Fruit fly (Drosophila melanogaster) whole organism, embryonic: ENCODE results near the gene CG43796.
A peak's percentile ranks its signal among the peaks of the same experiment; 100 is the strongest.

ENCODE experiments used
- Adf1 ChIP-seq: fragments of 200-800 bp; sonication (Bioruptor generic); IDR thresholded peaks from 2 replicates; pipeline ENCODE4 v1.3.6; 2022; ENCODE audit warnings: missing biosample characterization, missing genetic modification characterization
- B-H2 ChIP-seq: fragments of 200-800 bp; sonication (Bioruptor generic); optimal IDR thresholded peaks from 2 replicates; lab custom pipeline; 2018; ENCODE audit warnings: missing biosample characterization, mild to moderate bottlenecking, missing genetic modification characterization
- Bgb ChIP-seq: fragments of 200-800 bp; sonication (Bioruptor generic); IDR thresholded peaks from 2 replicates; pipeline ENCODE4 v1.3.6; 2022; ENCODE audit warnings: missing biosample characterization, missing genetic modification characterization; ENCODE audit not compliant: partially characterized antibody
- C15 ChIP-seq: fragments of 200-800 bp; sonication (Bioruptor generic); IDR thresholded peaks from 3 replicates; pipeline ENCODE4 v1.3.6; 2022; ENCODE audit warnings: missing biosample characterization, missing genetic modification characterization
- CG10431 ChIP-seq: fragments of 200-800 bp; sonication (Bioruptor generic); optimal IDR thresholded peaks from 3 replicates; lab custom pipeline; 2018; ENCODE audit warnings: missing biosample characterization, mild to moderate bottlenecking, missing genetic modification characterization
- CG11247 ChIP-seq: fragments of 200-800 bp; sonication (Bioruptor generic); IDR thresholded peaks from 2 replicates; pipeline ENCODE4 v1.3.6; 2022; ENCODE audit warnings: missing biosample characterization, missing genetic modification characterization
- CG11456 ChIP-seq: fragments of 200-800 bp; sonication (Bioruptor generic); IDR thresholded peaks from 3 replicates; pipeline ENCODE4 v1.3.6; 2022; ENCODE audit warnings: missing biosample characterization, missing genetic modification characterization
- CG12236 ChIP-seq: fragments of 200-800 bp; sonication (Bioruptor generic); optimal IDR thresholded peaks from 2 replicates; lab custom pipeline; 2016; ENCODE audit warnings: missing biosample characterization, missing genetic modification characterization
- CG12299 ChIP-seq: fragments of 200-800 bp; sonication (Bioruptor generic); optimal IDR thresholded peaks from 2 replicates; lab custom pipeline; 2018; ENCODE audit warnings: missing biosample characterization, mild to moderate bottlenecking, missing genetic modification characterization
- CG12391 ChIP-seq: fragments of 200-800 bp; sonication (Bioruptor generic); optimal IDR thresholded peaks from 3 replicates; lab custom pipeline; 2018; ENCODE audit warnings: missing biosample characterization, mild to moderate bottlenecking, missing genetic modification characterization, moderate library complexity
- CG13775 ChIP-seq: fragments of 200-800 bp; sonication (Bioruptor generic); optimal IDR thresholded peaks from 3 replicates; lab custom pipeline; 2017; ENCODE audit warnings: missing biosample characterization, mild to moderate bottlenecking, missing genetic modification characterization
- CG16779 ChIP-seq: fragments of 200-800 bp; sonication (Bioruptor generic); IDR thresholded peaks from 2 replicates; pipeline ENCODE4 v1.3.6; 2022; ENCODE audit warnings: missing biosample characterization, missing genetic modification characterization
- CG17361 ChIP-seq: fragments of 200-800 bp; sonication (Bioruptor generic); IDR thresholded peaks from 3 replicates; pipeline ENCODE4 v1.3.6; 2022; ENCODE audit warnings: missing biosample characterization, missing genetic modification characterization
- CG2712 ChIP-seq: fragments of 200-800 bp; optimal IDR thresholded peaks from 3 replicates; lab custom pipeline; 2019; ENCODE audit warnings: missing biosample characterization, mild to moderate bottlenecking, missing genetic modification characterization, moderate library complexity
- CG34376 ChIP-seq: fragments of 200-800 bp; sonication (Bioruptor generic); optimal IDR thresholded peaks from 2 replicates; lab custom pipeline; 2018; ENCODE audit warnings: missing biosample characterization, mild to moderate bottlenecking, missing genetic modification characterization
- CG6272 ChIP-seq: fragments of 200-800 bp; sonication (Bioruptor generic); IDR thresholded peaks from 2 replicates; pipeline ENCODE4 v1.3.6; 2022; ENCODE audit warnings: missing biosample characterization, missing genetic modification characterization
- CG6765 ChIP-seq: fragments of 200-800 bp; sonication (Bioruptor generic); optimal IDR thresholded peaks from 3 replicates; lab custom pipeline; 2017; ENCODE audit warnings: missing biosample characterization, mild to moderate bottlenecking, missing genetic modification characterization
- CG8281 ChIP-seq: fragments of 200-800 bp; sonication (Bioruptor generic); optimal IDR thresholded peaks from 2 replicates; lab custom pipeline; 2018; ENCODE audit warnings: missing biosample characterization, mild to moderate bottlenecking, missing genetic modification characterization, moderate library complexity
- CG8388 ChIP-seq: fragments of 200-800 bp; sonication (Bioruptor generic); optimal IDR thresholded peaks from 2 replicates; lab custom pipeline; 2019; ENCODE audit warnings: missing biosample characterization, mild to moderate bottlenecking, missing genetic modification characterization, moderate library complexity
- CG9609 ChIP-seq: fragments of 200-800 bp; sonication (Bioruptor generic); optimal IDR thresholded peaks from 3 replicates; lab custom pipeline; 2016; ENCODE audit warnings: missing biosample characterization, missing genetic modification characterization
- Dad ChIP-seq: fragments of 200-800 bp; sonication (Bioruptor generic); optimal IDR thresholded peaks from 3 replicates; lab custom pipeline; 2016; ENCODE audit warnings: missing biosample characterization, missing genetic modification characterization
- Deaf1 ChIP-seq: fragments of 200-800 bp; optimal IDR thresholded peaks from 3 replicates; lab custom pipeline; 2019; ENCODE audit warnings: missing biosample characterization, mild to moderate bottlenecking, missing genetic modification characterization, moderate library complexity
- ERR ChIP-seq: fragments of 200-800 bp; sonication (Bioruptor generic); optimal IDR thresholded peaks from 2 replicates; lab custom pipeline; 2016; ENCODE audit warnings: missing biosample characterization, missing genetic modification characterization
- Hey ChIP-seq: fragments of 200-800 bp; sonication (Bioruptor generic); optimal IDR thresholded peaks from 3 replicates; lab custom pipeline; 2018; ENCODE audit warnings: missing biosample characterization, mild to moderate bottlenecking, missing genetic modification characterization
- MESR4 ChIP-seq: fragments of 200-800 bp; sonication (Bioruptor generic); optimal IDR thresholded peaks from 2 replicates; lab custom pipeline; 2018; ENCODE audit warnings: missing biosample characterization, mild to moderate bottlenecking, missing genetic modification characterization, moderate library complexity
- NC2α ChIP-seq: fragments of 200-800 bp; sonication (Bioruptor generic); optimal IDR thresholded peaks from 2 replicates; lab custom pipeline; 2016; ENCODE audit warnings: missing biosample characterization, missing genetic modification characterization
- Sox100B ChIP-seq: fragments of 200-800 bp; sonication (Bioruptor generic); optimal IDR thresholded peaks from 3 replicates; lab custom pipeline; 2018; ENCODE audit warnings: missing biosample characterization, mild to moderate bottlenecking, missing genetic modification characterization
- Trl ChIP-seq, 3 experiments: fragments of >200 bp in 2 of 3; fragments of 200-800 bp in 1 of 3; sonication (Bioruptor generic) in 1 of 3; optimal IDR thresholded peaks; 2 replicates in 1 of 3; 3 replicates in 2 of 3; lab custom pipeline; 2016 to 2017; ENCODE audit warnings: missing biosample characterization in 1 of 3, missing genetic modification characterization in 1 of 3
- Usf ChIP-seq: fragments of 200-800 bp; sonication (Bioruptor generic); optimal IDR thresholded peaks from 2 replicates; lab custom pipeline; 2017; ENCODE audit warnings: missing genotype, missing biosample characterization, missing genetic modification characterization
- aop ChIP-seq: fragments of 200-800 bp; sonication (Bioruptor generic); IDR thresholded peaks from 2 replicates; pipeline ENCODE4 v1.3.6; 2022; ENCODE audit warnings: missing biosample characterization, missing genetic modification characterization
- ap ChIP-seq: fragments of 200-800 bp; sonication (Bioruptor generic); IDR thresholded peaks from 2 replicates; pipeline ENCODE4 v1.3.6; 2022; ENCODE audit warnings: missing biosample characterization, missing genetic modification characterization
- bcd ChIP-seq: fragments of 200-800 bp; sonication (Bioruptor generic); optimal IDR thresholded peaks from 2 replicates; lab custom pipeline; 2017; ENCODE audit warnings: missing biosample characterization, mild to moderate bottlenecking, missing genetic modification characterization
- chif ChIP-seq, 2 experiments: fragments of 200-800 bp; sonication (Bioruptor generic); optimal IDR thresholded peaks; 3 replicates each; lab custom pipeline; 2016; ENCODE audit warnings: missing biosample characterization in 2 of 2, missing genetic modification characterization in 2 of 2
- corto ChIP-seq: fragments of 200-800 bp; sonication (Bioruptor generic); optimal IDR thresholded peaks from 2 replicates; lab custom pipeline; 2016; ENCODE audit warnings: missing biosample characterization, mild to moderate bottlenecking, missing genetic modification characterization, moderate library complexity
- croc ChIP-seq: fragments of 200-800 bp; sonication (Bioruptor generic); conservative IDR thresholded peaks from 3 replicates; pipeline ENCODE4 v1.3.6; 2022; ENCODE audit warnings: missing biosample characterization, missing genetic modification characterization
- emc ChIP-seq: fragments of 200-800 bp; sonication (Bioruptor generic); optimal IDR thresholded peaks from 2 replicates; lab custom pipeline; 2016; ENCODE audit warnings: missing biosample characterization, missing genetic modification characterization
- fd64A ChIP-seq: fragments of 200-800 bp; sonication (Bioruptor generic); optimal IDR thresholded peaks from 3 replicates; lab custom pipeline; 2018; ENCODE audit warnings: missing biosample characterization, mild to moderate bottlenecking, missing genetic modification characterization
- fru ChIP-seq: fragments of >200 bp; optimal IDR thresholded peaks from 2 replicates; lab custom pipeline; 2017
- gro ChIP-seq: fragments of 200-800 bp; sonication (Bioruptor generic); optimal IDR thresholded peaks from 2 replicates; lab custom pipeline; 2016; ENCODE audit warnings: missing biosample characterization, missing genetic modification characterization
- ind ChIP-seq: fragments of 200-800 bp; sonication (Bioruptor generic); optimal IDR thresholded peaks from 3 replicates; lab custom pipeline; 2016; ENCODE audit warnings: missing biosample characterization, missing genetic modification characterization
- inv ChIP-seq: fragments of 200-800 bp; sonication (Bioruptor generic); IDR thresholded peaks from 2 replicates; pipeline ENCODE4 v1.3.6; 2022; ENCODE audit warnings: missing biosample characterization, missing genetic modification characterization; ENCODE audit not compliant: partially characterized antibody
- jing ChIP-seq: fragments of 200-800 bp; sonication (Bioruptor generic); optimal IDR thresholded peaks from 2 replicates; lab custom pipeline; 2018; ENCODE audit warnings: missing biosample characterization, mild to moderate bottlenecking, missing genetic modification characterization
- lola ChIP-seq, 3 experiments: fragments of >200 bp in 2 of 3; fragments of 200-800 bp in 1 of 3; sonication (Bioruptor generic) in 1 of 3; optimal IDR thresholded peaks; 2 replicates each; lab custom pipeline; 2017 to 2019; ENCODE audit warnings: missing biosample characterization in 3 of 3, missing genetic modification characterization in 3 of 3, mild to moderate bottlenecking in 1 of 3, moderate library complexity in 1 of 3
- mirr ChIP-seq: fragments of 200-800 bp; sonication (Bioruptor generic); optimal IDR thresholded peaks from 3 replicates; lab custom pipeline; 2018; ENCODE audit warnings: missing biosample characterization, mild to moderate bottlenecking, missing genetic modification characterization
- nerfin-2 ChIP-seq: fragments of 200-800 bp; sonication (Bioruptor generic); IDR thresholded peaks from 2 replicates; pipeline ENCODE4 v1.3.6; 2022; ENCODE audit warnings: missing biosample characterization, missing genetic modification characterization; ENCODE audit not compliant: partially characterized antibody
- otp ChIP-seq: fragments of 200-800 bp; sonication (Bioruptor generic); IDR thresholded peaks from 3 replicates; pipeline ENCODE4, ENCODE4 v1.3.6; 2022; ENCODE audit warnings: missing biosample characterization, missing genetic modification characterization
- ranshi ChIP-seq: fragments of 200-800 bp; sonication (Bioruptor generic); IDR thresholded peaks from 2 replicates; pipeline ENCODE4 v1.3.6; 2022; ENCODE audit warnings: missing biosample characterization, missing genetic modification characterization
- ro ChIP-seq: fragments of 200-800 bp; sonication (Bioruptor generic); IDR thresholded peaks from 2 replicates; pipeline ENCODE4 v1.3.6; 2022; ENCODE audit warnings: missing biosample characterization, missing genetic modification characterization
- sens ChIP-seq: fragments of 200-800 bp; sonication (Bioruptor generic); peaks from one replicate; lab custom pipeline; 2016; ENCODE audit warnings: missing biosample characterization, missing genetic modification characterization
- slou ChIP-seq: fragments of 200-800 bp; sonication (Bioruptor generic); optimal IDR thresholded peaks from 3 replicates; lab custom pipeline; 2016; ENCODE audit warnings: missing biosample characterization, missing genetic modification characterization
- z ChIP-seq: fragments of 200-800 bp; sonication (Bioruptor generic); IDR thresholded peaks from 3 replicates; pipeline ENCODE4 v1.3.6; 2022; ENCODE audit warnings: missing biosample characterization, missing genetic modification characterization
- zen2 ChIP-seq: fragments of 200-800 bp; sonication (Bioruptor generic); IDR thresholded peaks from 3 replicates; pipeline ENCODE4 v1.3.6; 2022; ENCODE audit warnings: missing biosample characterization, missing genetic modification characterization; ENCODE audit not compliant: partially characterized antibody

CG43796 gene

dm6 chr2L:8471667-8472066 lies 10.5 kb upstream of the CG43796 start (continued):
- no peak for TF ChIP-seq bcd (GFP tag; lab: Kevin White, UChicago)
- TF ChIP-seq nerfin-2 (GFP tag; lab: Robert Waterston, UW), result no peak
- TF ChIP-seq Trl (optimal IDR thresholded peaks at IDR 0.05; lab: Kevin White, UChicago), result no peak
- TF ChIP-seq Trl (GFP tag; optimal IDR thresholded peaks at IDR 0.05; lab: Kevin White, UChicago), result no peak
- no peak for TF ChIP-seq Adf1 (GFP tag; lab: Robert Waterston, UW)
- no peak for TF ChIP-seq inv
- no peak for TF ChIP-seq CG12236 (GFP tag; lab: Kevin White, UChicago)
- no peak for TF ChIP-seq ERR (GFP tag; lab: Kevin White, UChicago)
- no peak for TF ChIP-seq CG10431 (GFP tag; lab: Kevin White, UChicago)
- no peak for TF ChIP-seq corto (GFP tag; lab: Kevin White, UChicago)
- no peak for TF ChIP-seq fru (lab: Kevin White, UChicago)
- TF ChIP-seq CG8281 (tag; lab: Kevin White, UChicago), result no peak
- TF ChIP-seq chif (GFP tag; optimal IDR thresholded peaks at IDR 0.05; lab: Kevin White, UChicago), result peak in 1 of 2 experiments; percentile 34
- no peak for TF ChIP-seq zen2 (GFP tag; lab: Robert Waterston, UW)
- no peak for TF ChIP-seq CG13775
- TF ChIP-seq CG17361 (GFP tag; lab: Robert Waterston, UW), result peak; percentile 60
- TF ChIP-seq NC2α (GFP tag; lab: Kevin White, UChicago), result no peak
- peak; percentile 42 for TF ChIP-seq Sox100B
- no peak for TF ChIP-seq aop (GFP tag; lab: Robert Waterston, UW)
- TF ChIP-seq CG6272 (GFP tag; lab: Robert Waterston, UW), result no peak
- peak; percentile 38 for TF ChIP-seq CG12391 (tag; lab: Kevin White, UChicago)
- TF ChIP-seq MESR4 (GFP tag; lab: Kevin White, UChicago), result no peak
- no peak for TF ChIP-seq croc (GFP tag; lab: Robert Waterston, UW)
- TF ChIP-seq otp (GFP tag; lab: Robert Waterston, UW), result no peak
- no peak for TF ChIP-seq fd64A (GFP tag; lab: Kevin White, UChicago)
- no peak for TF ChIP-seq Hey (tag; lab: Kevin White, UChicago)
- TF ChIP-seq Usf (GFP tag; lab: Kevin White, UChicago), result no peak
- no peak for TF ChIP-seq z
- no peak for TF ChIP-seq CG12299 (tag; lab: Kevin White, UChicago)
- TF ChIP-seq Dad, result no peak
- no peak for TF ChIP-seq ind
- no peak for TF ChIP-seq mirr (GFP tag; lab: Kevin White, UChicago)
- TF ChIP-seq emc (GFP tag; lab: Kevin White, UChicago), result no peak
- no peak for TF ChIP-seq CG6765
- no peak for TF ChIP-seq CG9609 (GFP tag; lab: Kevin White, UChicago)
- no peak for TF ChIP-seq ranshi (GFP tag; lab: Robert Waterston, UW)
- no peak for TF ChIP-seq ap
- no peak for TF ChIP-seq Deaf1
- no peak for TF ChIP-seq gro (GFP tag; lab: Kevin White, UChicago)
- no peak for TF ChIP-seq Bgb (GFP tag; lab: Robert Waterston, UW)
- no peak for TF ChIP-seq C15 (GFP tag; lab: Robert Waterston, UW)
- TF ChIP-seq ro (GFP tag; lab: Robert Waterston, UW), result no peak
- peak; percentile 84 for TF ChIP-seq sens (GFP tag; lab: Kevin White, UChicago)
- TF ChIP-seq CG34376 (GFP tag; lab: Kevin White, UChicago), result no peak
- no peak for TF ChIP-seq CG16779 (GFP tag; lab: Robert Waterston, UW)
- no peak for TF ChIP-seq CG11247 (GFP tag; lab: Robert Waterston, UW)
- TF ChIP-seq CG11456 (GFP tag; lab: Robert Waterston, UW), result no peak
- TF ChIP-seq slou (GFP tag; lab: Kevin White, UChicago), result no peak
- TF ChIP-seq CG8388 (GFP tag; lab: Kevin White, UChicago), result peak; percentile 49
- no peak for TF ChIP-seq jing (GFP tag; lab: Kevin White, UChicago)
- TF ChIP-seq CG2712, result peak; percentile 72
- TF ChIP-seq B-H2 (GFP tag; lab: Kevin White, UChicago), result no peak
- peak in 1 of 3 experiments; percentile 74 for TF ChIP-seq lola (GFP tag; optimal IDR thresholded peaks at IDR 0.05; lab: Kevin White, UChicago)
